Worm (Caenorhabditis elegans) whole organism, L1 larva: Measurements from ENCODE around the gene pycr-4.

Source experiments
- ama-1 ChIP-seq: fragments of 150-350 bp; optimal IDR thresholded peaks from 2 replicates; lab custom pipeline; 2014
- fos-1 ChIP-seq: fragments of 150-350 bp; optimal IDR thresholded peaks from 2 replicates; lab custom pipeline; 2014; ENCODE audit warnings: missing biosample characterization, missing genetic modification characterization
- hlh-4 ChIP-seq: sonication (generic microtip); optimal IDR thresholded peaks from 2 replicates; lab custom pipeline; 2016; ENCODE audit warnings: mild to moderate bottlenecking, missing genetic modification characterization, missing compliant biosample characterization
- nhr-28 ChIP-seq: fragments of 150-350 bp; optimal IDR thresholded peaks from 2 replicates; lab custom pipeline; 2014; ENCODE audit warnings: missing biosample characterization, missing genetic modification characterization
- unc-62 ChIP-seq: fragments of 150-350 bp; optimal IDR thresholded peaks from 2 replicates; lab custom pipeline; 2014; ENCODE audit warnings: missing biosample characterization, missing genetic modification reagents, missing genetic modification characterization
- zag-1 ChIP-seq: fragments of 150-350 bp; optimal IDR thresholded peaks from 2 replicates; lab custom pipeline; 2014; ENCODE audit warnings: missing biosample characterization, missing genetic modification characterization

- TF ChIP-seq hlh-4 (tag; lab: Kevin White, UChicago) (no peak), ama-1 (lab: Kevin White, UChicago) (no peak), unc-62 (no peak), nhr-28 (tag; lab: Kevin White, UChicago) (no peak), fos-1 (no peak), zag-1 (tag; lab: Kevin White, UChicago) (no peak)
Observed at ce11 chrIV:7508850-7509249, 31.8 kb upstream of the pycr-4 start.
